Worm (Caenorhabditis elegans): ENCODE results near the gene sams-3.

DNA sequence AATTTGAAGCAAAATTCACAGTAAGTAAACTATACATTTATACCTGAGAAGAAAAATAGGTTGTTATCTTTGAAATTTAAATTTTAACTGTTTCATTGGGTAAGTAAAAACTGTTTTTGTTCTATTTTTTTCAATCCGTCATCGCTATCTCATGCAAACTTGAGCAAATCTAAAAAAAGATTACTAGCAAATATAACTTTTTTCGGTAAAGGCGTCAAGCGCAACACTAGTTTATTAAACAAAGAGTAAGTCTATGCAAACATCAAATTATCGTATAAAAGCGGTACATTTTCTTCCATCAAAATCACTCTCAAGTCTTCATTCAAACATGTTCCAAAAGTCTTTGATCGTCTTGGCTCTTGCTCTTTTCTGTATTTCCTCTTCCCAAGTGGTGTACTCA, 46.7 kb downstream of the sams-3 start, which contains the start of gene nspb-6:
- no peak for TF ChIP-seq lin-39 (tag; optimal IDR thresholded peaks at IDR 0.05)
- no peak for TF ChIP-seq ces-1 (GFP tag; optimal IDR thresholded peaks at IDR 0.05)
- no peak for TF ChIP-seq aha-1 (tag; optimal IDR thresholded peaks at IDR 0.05)
- no peak for TF ChIP-seq nhr-237 (tag; optimal IDR thresholded peaks at IDR 0.05)
- no peak for TF ChIP-seq snpc-4 (tag; optimal IDR thresholded peaks at IDR 0.05)
- no peak for TF ChIP-seq zip-4 (GFP tag; optimal IDR thresholded peaks at IDR 0.05)
- TF ChIP-seq elt-3 (tag; optimal IDR thresholded peaks at IDR 0.05), result no peak
- no peak for TF ChIP-seq nhr-12 (tag; optimal IDR thresholded peaks at IDR 0.05)
- no peak for TF ChIP-seq nhr-76 (tag; optimal IDR thresholded peaks at IDR 0.05)

Data from whole organism, L1 larva.